Worm (Caenorhabditis elegans) whole organism, young adult: ENCODE results near the gene pals-19.
A peak's percentile ranks its signal among the peaks of the same experiment; 100 is the strongest.

Experiments
- akir-1 ChIP-seq: fragments of 200-800 bp; sonication (Bioruptor generic); optimal IDR thresholded peaks from 2 replicates; lab custom pipeline; 2018; ENCODE audit warnings: mild to moderate bottlenecking, missing genetic modification characterization, moderate library complexity, missing compliant biosample characterization
- ceh-100 ChIP-seq: fragments of 200-800 bp; sonication (Bioruptor generic); IDR thresholded peaks from 2 replicates; pipeline ENCODE4 v1.3.6; 2022; ENCODE audit warnings: missing genetic modification reagents, missing genetic modification characterization, missing compliant biosample characterization
- egl-18 ChIP-seq: fragments of 200-800 bp; sonication (Bioruptor generic); IDR thresholded peaks from 2 replicates; pipeline ENCODE4 v1.3.6; 2022; ENCODE audit warnings: missing genetic modification reagents, missing genetic modification characterization, missing compliant biosample characterization
- mes-4 ChIP-seq: sonication (generic microtip); optimal IDR thresholded peaks from 2 replicates; lab custom pipeline; 2016; ENCODE audit warnings: missing genotype, missing genetic modification characterization, missing compliant biosample characterization
- mxl-1 ChIP-seq: sonication (generic microtip); optimal IDR thresholded peaks from 2 replicates; lab custom pipeline; 2016; ENCODE audit warnings: missing genetic modification characterization, missing compliant biosample characterization
- pha-4 ChIP-seq: fragments of 150-350 bp; sonication (generic microtip); optimal IDR thresholded peaks from 2 replicates; lab custom pipeline; 2014; ENCODE audit warnings: missing biosample characterization, missing genetic modification reagents, missing genetic modification characterization
- snpc-1.3 ChIP-seq: sonication (generic microtip); optimal IDR thresholded peaks from 2 replicates; lab custom pipeline; 2017; ENCODE audit warnings: missing genetic modification characterization, mild to moderate bottlenecking, missing compliant biosample characterization, antibody characterized with exemption, moderate library complexity, missing genotype, missing genetic modification reagents; ENCODE audit not compliant: insufficient read depth

- TF ChIP-seq snpc-1.3 (tag; lab: Kevin White, UChicago) (peak; percentile 62), mes-4 (no peak), egl-18 (GFP tag; lab: Robert Waterston, UW) (no peak), pha-4 (tag; lab: Kevin White, UChicago) (no peak), akir-1 (no peak), mxl-1 (tag; lab: Kevin White, UChicago) (no peak), ceh-100 (GFP tag; lab: Robert Waterston, UW) (peak; percentile 12; the same call in 1 of the 2 replicates)
Measured at ce11 chrIII:1418709-1419108, 17.0 kb downstream of the pals-19 start.
